Worm (Caenorhabditis elegans): ENCODE measurements around the gene srg-32.

DNA sequence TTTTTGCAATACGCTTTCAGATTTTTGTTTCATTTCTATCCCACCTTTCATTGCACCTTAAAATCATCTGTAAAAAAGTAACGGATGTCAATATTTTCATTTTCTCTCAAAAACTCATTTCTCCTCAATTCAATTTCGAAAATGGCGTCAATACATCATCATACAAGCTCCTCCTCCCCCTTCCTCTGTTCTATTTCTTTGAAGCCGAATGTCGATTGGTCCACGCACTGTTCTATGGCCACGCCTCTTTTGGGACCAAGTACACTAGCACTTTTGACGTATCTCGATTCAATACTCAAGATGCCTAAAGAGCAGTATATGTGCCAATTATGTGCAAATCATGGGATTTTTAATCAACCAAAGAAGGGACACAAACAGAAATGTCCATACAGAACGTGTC is 44.2 kb upstream of the srg-32 start, which contains the start of gene mab-23:
- TF ChIP-seq ztf-11 (tag; optimal IDR thresholded peaks at IDR 0.05) (no peak), unc-62 (GFP tag; optimal IDR thresholded peaks at IDR 0.05) (no peak), hlh-1 (tag; optimal IDR thresholded peaks at IDR 0.05) (no peak), elt-3 (tag; optimal IDR thresholded peaks at IDR 0.05) (no peak), unc-39 (tag; optimal IDR thresholded peaks at IDR 0.05) (no peak), nhr-76 (tag; optimal IDR thresholded peaks at IDR 0.05) (no peak), lin-32 (GFP tag; optimal IDR thresholded peaks at IDR 0.05) (no peak), pha-4 (tag; optimal IDR thresholded peaks at IDR 0.05) (no peak), sptf-1 (tag; optimal IDR thresholded peaks at IDR 0.05) (no peak), lsy-2 (tag; optimal IDR thresholded peaks at IDR 0.05) (no peak)
